Fruit fly (Drosophila melanogaster): ENCODE results near the gene Sirt7.
A peak's percentile ranks its signal among the peaks of the same experiment; 100 is the strongest.

The Sirt7 gene

DNA sequence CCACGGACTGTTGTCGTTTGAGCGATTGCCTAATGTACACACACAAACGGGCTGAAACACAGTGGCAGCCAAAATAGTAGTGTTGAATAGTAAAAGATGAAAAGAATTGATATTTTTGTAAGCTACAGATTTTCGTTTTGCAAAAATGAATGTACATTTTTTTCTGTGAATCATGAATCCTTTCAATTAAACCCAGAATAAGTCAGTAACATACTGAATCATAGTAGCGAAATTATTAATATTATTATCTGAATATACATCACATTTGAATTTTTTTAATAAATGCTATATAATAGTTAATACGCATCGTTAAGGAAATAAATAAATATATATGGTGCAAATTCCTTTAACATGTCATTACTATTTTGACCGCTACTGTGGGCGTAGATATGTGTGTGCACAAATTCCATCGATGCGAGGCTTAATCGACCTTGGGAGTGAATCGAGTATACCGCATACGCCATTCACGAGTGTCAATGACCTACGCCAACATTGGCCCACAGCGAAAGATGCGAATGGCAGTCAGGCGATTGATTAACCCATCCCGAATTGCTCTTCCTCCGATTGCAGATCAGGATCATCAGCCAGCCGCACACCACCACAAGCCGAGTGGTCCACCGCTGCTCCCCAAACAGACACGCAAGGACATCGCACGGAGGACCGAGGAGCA is 15.1 kb upstream of the Sirt7 start (continued):
- TF ChIP-seq CG8924 (tag; optimal IDR thresholded peaks at IDR 0.05) (peak; percentile 76), cg (GFP tag; optimal IDR thresholded peaks at IDR 0.05) (no peak), CG16815 (GFP tag; optimal IDR thresholded peaks at IDR 0.05) (peak; percentile 22), eve (GFP tag; optimal IDR thresholded peaks at IDR 0.05) (no peak), CG43689 (GFP tag; IDR thresholded peaks at IDR 0.05) (0 out of 2 replicates have a peak, but pooled peaks have one; percentile 18), YL-1 (GFP tag; optimal IDR thresholded peaks at IDR 0.05) (no peak), CG12219 (GFP tag; optimal IDR thresholded peaks at IDR 0.05) (peak; percentile 46), CG10321 (GFP tag; IDR thresholded peaks at IDR 0.05) (peak; percentile 23; the same call in 1 of the 2 replicates), sens-2 (GFP tag; IDR thresholded peaks at IDR 0.05) (no peak), CG7839 (tag; optimal IDR thresholded peaks at IDR 0.05) (no peak), prd (optimal IDR thresholded peaks at IDR 0.05) (no peak), prd (GFP tag; IDR thresholded peaks at IDR 0.05) (peak; percentile 42; the same call in 1 of the 3 replicates), CG30431 (GFP tag; optimal IDR thresholded peaks at IDR 0.05) (peak; percentile 12), gce (GFP tag; IDR thresholded peaks at IDR 0.05) (no peak), dpn (GFP tag; optimal IDR thresholded peaks at IDR 0.05) (peak in 1 of 2 experiments; percentile 72), CG9817 (tag; optimal IDR thresholded peaks at IDR 0.05) (peak; percentile 67), CG6791 (GFP tag; IDR thresholded peaks at IDR 0.05; ENCODE audit: partially characterized antibody) (no peak), CG10366 (GFP tag; IDR thresholded peaks at IDR 0.05) (peak; percentile 48; the same call in 1 of the 2 replicates), CG2712 (tag; optimal IDR thresholded peaks at IDR 0.05) (peak; percentile 76), CG10959 (GFP tag; IDR thresholded peaks at IDR 0.05) (no peak), Awh (GFP tag; IDR thresholded peaks at IDR 0.05) (peak; percentile 48; the same call in 1 of the 2 replicates), Dp (GFP tag; optimal IDR thresholded peaks at IDR 0.05) (no peak), CG34376 (GFP tag; optimal IDR thresholded peaks at IDR 0.05) (peak; percentile 12), CG14050 (GFP tag; IDR thresholded peaks at IDR 0.05) (no peak), psq (GFP tag; optimal IDR thresholded peaks at IDR 0.05) (no peak), Drgx (GFP tag; IDR thresholded peaks at IDR 0.05) (peak; percentile 48; the same call in 1 of the 2 replicates), Doc3 (GFP tag; IDR thresholded peaks at IDR 0.05; ENCODE audit: partially characterized antibody) (no peak), CG17385 (GFP tag; optimal IDR thresholded peaks at IDR 0.05) (peak; percentile 75), Sox100B (GFP tag; optimal IDR thresholded peaks at IDR 0.05) (peak; percentile 87), so (GFP tag; IDR thresholded peaks at IDR 0.05) (0 out of 3 replicates have a peak, but pooled peaks have one; percentile 37), CG34224 (GFP tag; IDR thresholded peaks at IDR 0.05; ENCODE audit: partially characterized antibody) (no peak), CG33213 (GFP tag; optimal IDR thresholded peaks at IDR 0.05) (no peak), CG6854 (GFP tag; optimal IDR thresholded peaks at IDR 0.05) (peak; percentile 47), PHDP (tag; optimal IDR thresholded peaks at IDR 0.05) (peak; percentile 78), Mad (GFP tag; optimal IDR thresholded peaks at IDR 0.05) (no peak), CG11093 (GFP tag; IDR thresholded peaks at IDR 0.05) (peak; percentile 51; the same call in 1 of the 3 replicates), cwo (GFP tag; optimal IDR thresholded peaks at IDR 0.05) (peak; percentile 71), CG32532 (GFP tag; IDR thresholded peaks at IDR 0.05) (peak; percentile 52; the same call in 1 of the 2 replicates), insv (GFP tag; optimal IDR thresholded peaks at IDR 0.05) (no peak), fd3F (GFP tag; optimal IDR thresholded peaks at IDR 0.05) (peak; percentile 57), Doc2 (GFP tag; IDR thresholded peaks at IDR 0.05) (no peak), Med (GFP tag) (peak; percentile 72), CG4854 (GFP tag; optimal IDR thresholded peaks at IDR 0.05) (peak; percentile 18), chif (GFP tag; optimal IDR thresholded peaks at IDR 0.05) (peak in 1 of 2 experiments; percentile 7), E2f1 (GFP tag; IDR thresholded peaks at IDR 0.05) (peak; percentile 54), eyg (GFP tag; optimal IDR thresholded peaks at IDR 0.05) (no peak), CG4328 (GFP tag; optimal IDR thresholded peaks at IDR 0.05) (peak; percentile 48), NfI (GFP tag; optimal IDR thresholded peaks at IDR 0.05) (peak; percentile 68), Ets65A (GFP tag) (peak; percentile 89), fd64A (GFP tag; optimal IDR thresholded peaks at IDR 0.05) (no peak)

All from whole organism, embryonic.